Fruit fly (Drosophila melanogaster): ENCODE data around the gene yellow-k.

The yellow-k gene

DNA sequence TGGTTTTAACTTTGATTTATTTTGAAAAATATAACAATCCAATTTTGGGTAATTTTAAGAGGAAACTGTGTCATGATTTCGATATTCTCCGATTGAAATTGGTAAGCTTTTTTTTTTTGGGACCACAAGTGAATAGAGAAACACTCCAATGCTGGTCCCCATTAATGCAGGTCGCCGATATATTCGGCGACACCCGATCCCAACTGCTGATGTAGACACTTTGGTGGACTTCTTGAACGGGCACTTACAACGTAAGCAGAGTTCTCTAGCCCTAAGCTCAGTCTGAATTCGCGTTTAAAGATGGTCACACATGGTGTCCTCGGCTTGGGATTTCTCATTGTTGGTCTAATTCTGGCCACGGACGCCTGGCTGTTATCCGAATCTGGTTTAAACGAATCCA lies at the start of gene yellow-k:
TSS of gene yellow-k (plus strand) at position 301 of the 400 bp plus-strand sequence.
- TF ChIP-seq CG17801 (GFP tag; optimal IDR thresholded peaks at IDR 0.05; ENCODE audit: partially characterized antibody): no peak

DNA sequence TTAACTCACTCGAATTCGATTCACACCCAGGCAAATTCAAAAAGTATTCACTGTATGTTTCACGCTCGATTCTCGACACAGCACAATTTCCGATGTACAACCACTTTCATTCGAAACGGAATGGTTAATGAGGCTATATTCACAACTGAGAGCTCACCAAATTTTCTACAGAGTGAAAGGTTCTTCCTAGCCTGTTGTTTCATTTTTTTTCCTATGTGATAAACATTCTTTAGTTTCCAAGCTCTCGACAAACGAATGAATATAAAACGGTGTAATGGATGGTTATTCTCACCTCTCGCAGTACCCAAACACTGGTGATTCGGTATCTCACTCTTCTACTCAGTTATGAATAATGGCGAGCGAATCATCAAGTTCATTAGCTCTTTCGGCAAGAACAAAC lies 46.4 kb upstream of the yellow-k start, which contains the start of gene cocoon:
TSS of gene cocoon (minus strand) at position 101 of the 400 bp plus-strand sequence.
- TF ChIP-seq CG17801 (GFP tag; optimal IDR thresholded peaks at IDR 0.05; ENCODE audit: partially characterized antibody): no peak

DNA sequence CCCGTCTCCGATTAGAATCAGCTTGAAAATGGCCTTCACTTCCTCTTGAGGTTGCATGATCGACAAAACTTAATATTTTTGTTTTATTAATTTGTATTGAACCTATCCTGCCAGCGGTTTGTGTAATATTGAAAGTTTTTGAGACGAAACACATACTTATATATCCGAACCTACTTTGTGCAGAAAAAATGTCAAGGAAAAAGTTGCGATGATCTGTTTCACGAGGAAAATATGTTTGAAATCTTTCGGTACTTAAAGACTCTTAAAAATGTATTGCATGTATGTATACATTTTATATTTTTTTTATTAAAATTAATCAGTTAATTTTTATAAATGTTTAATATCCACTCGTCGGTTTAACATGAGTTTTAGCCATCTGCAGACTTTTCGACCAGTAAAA lies 35.1 kb upstream of the yellow-k start, which contains the start of gene Ran-like:
TSS of gene Ran-like (minus strand) at position 101 of the 400 bp plus-strand sequence.
- TF ChIP-seq CG17801 (GFP tag; optimal IDR thresholded peaks at IDR 0.05; ENCODE audit: partially characterized antibody): no peak

DNA sequence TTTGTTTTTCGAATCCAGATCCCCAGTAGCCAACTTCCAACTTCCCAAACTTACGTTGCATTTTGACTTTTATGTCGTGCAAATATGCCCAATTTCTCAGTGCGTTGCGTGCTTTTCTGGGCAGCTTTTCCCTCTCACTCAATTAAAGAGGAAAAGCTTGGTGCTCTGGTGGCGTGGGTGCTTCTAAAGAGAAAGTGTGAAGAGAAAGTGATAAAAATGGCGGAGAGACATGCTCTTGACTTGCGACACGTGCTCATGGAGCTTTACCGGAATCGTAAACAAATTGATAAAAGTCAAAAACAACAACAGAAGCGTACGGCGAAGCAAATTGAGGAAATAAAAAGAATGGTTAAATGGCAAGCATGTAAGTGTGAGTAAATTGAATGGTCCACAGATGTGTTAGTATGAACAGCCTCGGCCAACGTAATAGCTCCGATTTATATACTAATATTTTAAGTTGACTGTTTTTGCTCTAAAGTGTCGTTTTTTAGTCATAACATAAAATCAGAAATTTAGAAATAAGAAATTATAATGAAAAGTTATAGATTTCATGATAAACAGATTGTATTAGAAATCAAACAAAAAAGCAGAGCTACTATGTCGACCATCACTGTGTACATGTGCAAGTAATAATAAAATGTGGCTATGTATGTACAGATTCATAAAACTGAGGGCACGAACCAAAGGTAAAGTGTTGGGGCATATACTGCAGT lies 26.4 kb upstream of the yellow-k start:
- peak; percentile 17 for TF ChIP-seq CG17801 (GFP tag; optimal IDR thresholded peaks at IDR 0.05; ENCODE audit: partially characterized antibody)

DNA sequence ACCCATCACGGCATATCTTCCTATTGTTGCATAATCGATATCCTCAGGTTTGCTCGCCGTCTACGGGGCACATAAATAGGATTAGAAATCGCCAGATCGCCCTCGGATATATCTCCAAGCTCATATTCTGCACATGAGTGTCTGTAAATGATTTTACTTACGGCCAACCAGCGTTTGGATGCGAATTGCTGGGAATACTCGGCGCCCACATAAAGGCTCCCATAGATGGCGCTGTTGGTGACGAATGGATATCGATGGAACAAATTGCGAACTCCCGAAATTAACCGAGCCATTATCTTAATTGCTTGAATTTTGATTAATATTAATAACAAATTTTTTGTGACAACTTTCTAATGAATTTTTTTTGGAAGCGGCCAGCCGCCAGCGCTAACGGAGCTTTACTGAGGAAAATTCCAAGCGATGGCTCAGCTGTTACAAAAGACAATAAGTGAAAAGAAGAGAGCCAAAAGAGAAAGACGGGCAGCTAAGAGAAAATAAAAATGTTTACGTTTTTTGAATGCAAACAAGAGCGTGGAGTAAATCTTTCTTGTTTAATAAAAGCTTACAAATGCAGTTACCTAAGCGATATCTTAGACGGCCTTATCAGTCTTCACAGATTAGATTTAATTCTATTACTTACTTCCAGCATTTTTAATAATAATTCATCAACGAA lies 25.7 kb upstream of the yellow-k start:
- TF ChIP-seq CG17801 (GFP tag; optimal IDR thresholded peaks at IDR 0.05; ENCODE audit: partially characterized antibody): no peak

DNA sequence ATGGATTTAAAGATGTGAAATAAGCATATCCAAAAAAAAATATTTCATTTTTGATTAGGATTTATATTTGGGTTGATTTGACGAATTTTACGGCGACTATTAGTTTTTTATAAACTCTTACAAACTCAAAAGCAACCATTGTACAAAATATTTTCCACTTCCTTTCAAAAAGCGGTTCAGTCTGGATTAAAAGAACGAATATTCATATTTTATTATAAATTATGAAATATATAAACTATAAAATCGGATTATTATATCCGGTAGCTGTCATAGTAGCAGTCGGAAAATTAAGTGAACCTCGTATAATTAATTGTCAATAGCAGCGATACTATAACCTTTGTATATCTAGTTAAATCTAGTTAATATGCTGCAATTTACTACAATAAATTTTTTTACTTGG lies 25.0 kb upstream of the yellow-k start, which contains the start of gene CG12355:
TSS of gene CG12355 (minus strand) at position 101 of the 400 bp plus-strand sequence.
- no peak for TF ChIP-seq CG17801 (GFP tag; optimal IDR thresholded peaks at IDR 0.05; ENCODE audit: partially characterized antibody)

DNA sequence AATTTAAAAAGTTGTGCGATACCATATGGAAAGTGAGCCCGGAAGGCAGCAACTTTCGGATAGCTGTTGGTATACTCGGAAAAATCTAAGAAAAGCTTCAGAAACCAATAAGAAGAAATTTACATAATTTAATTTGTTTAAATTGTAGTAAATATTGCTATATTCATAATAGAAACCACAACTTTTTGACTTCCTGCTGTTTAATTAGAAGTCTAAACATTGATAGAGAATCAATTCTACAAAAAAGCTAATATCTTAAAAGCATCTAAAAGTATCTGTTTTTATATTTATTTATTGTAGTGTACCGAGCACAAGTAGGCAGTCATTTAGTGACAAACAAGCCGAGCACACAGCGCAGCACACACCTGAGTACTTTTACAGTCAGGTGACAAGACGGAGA lies 24.1 kb upstream of the yellow-k start, which contains the start of gene CG13455:
TSS of gene CG13455 (plus strand) at position 301 of the 400 bp plus-strand sequence.
- TF ChIP-seq CG17801 (GFP tag; optimal IDR thresholded peaks at IDR 0.05; ENCODE audit: partially characterized antibody): no peak

DNA sequence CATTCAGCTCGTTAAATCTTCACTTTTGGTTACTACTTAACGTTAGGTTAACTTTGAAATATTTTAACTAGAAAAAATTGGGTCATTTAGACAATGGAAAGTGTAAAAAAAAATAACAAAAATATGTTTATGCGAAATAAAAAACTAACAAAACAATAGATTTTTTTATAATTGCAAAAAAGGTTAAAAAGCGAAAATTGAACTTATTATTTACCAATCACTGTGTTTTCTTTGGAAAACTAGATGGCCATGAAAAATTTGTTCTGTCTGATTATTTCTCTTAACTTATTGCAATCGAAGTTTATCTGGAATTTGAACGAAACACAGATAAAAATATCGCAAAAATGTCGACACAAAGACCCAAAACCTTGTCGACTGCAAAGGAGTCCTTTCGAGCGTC lies 22.5 kb upstream of the yellow-k start, which contains the start of gene CG7276:
TSS of gene CG7276 (plus strand) at position 301 of the 400 bp plus-strand sequence.
- TF ChIP-seq CG17801 (GFP tag; optimal IDR thresholded peaks at IDR 0.05; ENCODE audit: partially characterized antibody): no peak

DNA sequence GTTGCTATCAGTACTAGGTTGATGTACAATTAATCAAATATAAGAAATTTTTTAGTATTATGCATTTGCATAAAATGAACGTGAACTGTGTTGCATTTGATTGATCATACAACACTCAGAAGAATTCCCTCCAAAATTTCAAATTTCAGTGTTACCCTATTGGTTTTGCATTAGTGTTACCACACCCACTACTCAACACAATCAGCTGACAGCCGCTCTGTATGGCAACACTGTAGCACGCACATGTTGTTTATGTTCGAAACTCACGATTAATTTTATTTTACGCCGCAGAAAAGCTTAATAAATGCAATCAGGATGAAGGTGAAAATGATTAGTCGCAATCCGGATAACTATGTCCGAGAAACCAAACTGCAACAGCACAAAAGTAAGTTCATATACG lies 21.7 kb upstream of the yellow-k start, which contains the start of gene CG7275:
TSS of gene CG7275 (plus strand) at position 215 of the 400 bp plus-strand sequence.
- TF ChIP-seq CG17801 (GFP tag; optimal IDR thresholded peaks at IDR 0.05; ENCODE audit: partially characterized antibody): no peak

DNA sequence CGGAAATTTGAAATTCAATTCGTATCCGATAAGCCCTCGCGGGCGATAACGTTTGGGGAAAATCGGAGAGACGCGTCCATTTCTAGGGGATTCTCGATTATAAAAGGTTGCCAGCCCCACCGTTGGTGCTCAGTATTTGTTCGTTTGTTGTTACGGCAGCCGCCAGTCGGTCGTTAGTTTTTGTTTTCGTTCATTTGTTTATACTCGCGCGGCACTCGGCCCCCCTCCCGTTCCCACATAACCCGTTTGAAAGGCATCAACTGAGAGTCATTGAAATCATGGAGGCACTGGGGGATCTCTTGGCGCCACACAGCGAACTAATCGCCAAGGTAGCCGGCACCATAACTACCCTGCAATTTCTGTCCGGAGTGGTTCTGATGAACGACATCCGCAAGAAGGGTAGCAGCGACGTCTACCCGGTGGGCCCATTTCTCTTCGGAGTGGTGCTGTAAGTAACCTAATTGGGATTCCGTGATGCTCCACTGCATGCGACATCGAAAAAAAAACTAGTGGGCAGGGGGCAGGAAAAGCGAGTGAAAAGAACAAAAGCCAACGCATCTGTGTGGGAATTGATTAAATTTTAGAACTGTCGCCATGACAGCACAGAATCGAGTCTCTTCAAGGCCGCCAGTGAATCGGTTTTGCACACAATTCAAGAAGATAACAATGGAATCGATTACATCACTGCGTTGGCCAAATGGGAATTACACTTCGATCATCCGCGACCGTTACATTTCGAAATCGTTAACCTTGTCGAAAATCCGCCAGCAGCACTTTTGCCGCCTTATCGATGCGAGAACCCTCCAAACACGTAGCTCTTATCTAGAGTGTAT lies 19.4 kb upstream of the yellow-k start, which contains the start of gene CG7272:
TSS of gene CG7272 (plus strand) at position 126 of the 833 bp plus-strand sequence.
- TF ChIP-seq CG17801 (GFP tag; optimal IDR thresholded peaks at IDR 0.05; ENCODE audit: partially characterized antibody): peak; percentile 1

DNA sequence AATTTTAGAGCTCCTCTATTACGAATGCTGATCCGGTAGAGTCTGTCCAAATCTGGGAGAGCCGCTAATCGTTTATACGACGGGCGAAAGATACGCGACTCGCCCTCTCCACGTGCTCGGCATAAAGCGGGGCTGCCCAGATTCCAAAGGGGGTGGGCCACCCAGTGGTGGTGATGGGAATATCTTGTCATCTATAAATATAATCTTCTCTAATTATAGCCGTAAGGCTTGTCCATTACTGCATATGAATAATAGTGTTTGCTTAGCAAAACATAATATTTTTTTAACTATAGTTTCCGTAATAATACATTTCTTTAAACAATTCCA lies 18.8 kb upstream of the yellow-k start:
- TF ChIP-seq CG17801 (GFP tag; optimal IDR thresholded peaks at IDR 0.05; ENCODE audit: partially characterized antibody): no peak

DNA sequence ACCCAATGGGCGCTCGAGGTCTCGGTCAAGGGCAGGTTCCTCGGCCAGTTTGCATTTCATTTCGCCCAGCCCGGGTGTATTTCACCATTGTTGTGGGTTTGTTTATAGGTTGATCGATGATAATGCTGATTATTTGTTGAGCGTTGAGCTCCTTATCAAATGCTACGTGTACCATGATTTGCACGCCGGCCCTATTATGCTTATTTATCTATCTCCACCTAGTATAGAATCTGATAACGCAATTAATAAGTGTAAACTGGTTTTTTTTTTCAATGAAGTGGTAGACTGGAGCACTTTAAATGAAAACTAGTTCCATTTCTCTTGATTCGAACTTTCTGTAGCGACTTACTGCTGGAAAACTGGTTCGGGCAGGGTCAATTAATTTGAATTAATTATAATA lies 18.2 kb upstream of the yellow-k start:
- TF ChIP-seq CG17801 (GFP tag; optimal IDR thresholded peaks at IDR 0.05; ENCODE audit: partially characterized antibody): no peak

DNA sequence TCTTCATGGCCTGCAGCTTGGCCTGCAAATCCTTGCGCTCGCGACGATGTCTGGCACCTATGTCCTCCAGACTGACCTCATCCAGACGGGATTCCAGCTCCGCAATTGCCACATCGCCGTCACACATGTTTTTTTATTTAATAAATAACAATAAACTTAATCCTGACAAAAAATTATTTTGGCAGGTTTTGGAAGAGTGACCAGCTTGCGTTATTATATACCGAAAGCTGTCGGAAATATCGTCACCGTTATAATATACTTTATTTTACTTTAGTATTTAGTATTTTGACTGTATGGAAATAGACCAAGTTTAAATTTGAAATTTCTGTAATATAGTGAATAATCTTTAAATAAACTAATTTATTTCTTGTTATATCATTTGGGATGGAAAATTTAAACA lies 15.7 kb upstream of the yellow-k start, which contains the start of gene CG7857:
TSS of gene CG7857 (minus strand) at position 208 of the 400 bp plus-strand sequence.
- no peak for TF ChIP-seq CG17801 (GFP tag; optimal IDR thresholded peaks at IDR 0.05; ENCODE audit: partially characterized antibody)

DNA sequence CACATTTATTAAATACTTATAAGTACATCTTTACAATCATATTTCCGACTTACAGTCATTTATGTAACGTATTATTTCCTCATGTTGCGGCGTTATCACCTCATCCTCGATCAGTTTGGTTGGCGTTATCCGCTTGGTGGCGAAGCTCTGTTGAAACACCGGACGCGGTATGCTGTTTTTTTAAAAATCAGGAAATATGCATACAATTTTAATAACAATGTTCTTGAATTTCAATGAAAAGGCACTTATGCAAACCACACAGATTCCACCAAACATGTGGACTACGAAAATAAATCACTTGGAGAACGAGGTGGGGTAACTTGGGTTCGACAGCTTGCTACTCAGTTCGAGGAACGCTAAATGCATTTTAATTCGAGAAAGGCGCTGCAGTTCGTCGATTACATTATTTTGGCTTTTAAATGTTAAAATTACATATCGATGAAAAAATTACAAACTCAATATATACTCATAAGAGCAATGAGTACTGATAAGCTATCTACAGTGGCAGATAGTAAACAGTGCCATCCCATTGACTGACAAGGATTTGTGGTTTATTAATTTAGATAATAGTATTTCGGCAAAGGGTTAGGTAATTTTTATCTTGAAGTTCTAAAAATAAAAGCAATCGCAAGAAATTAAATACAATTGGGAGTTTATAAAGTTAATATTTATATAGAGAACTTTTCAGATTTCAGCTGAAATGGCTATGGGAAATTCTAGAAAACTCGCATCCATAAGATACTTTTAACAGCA lies 14.1 kb upstream of the yellow-k start:
- no peak for TF ChIP-seq CG17801 (GFP tag; optimal IDR thresholded peaks at IDR 0.05; ENCODE audit: partially characterized antibody)
